Worm (Caenorhabditis elegans) whole organism, midembryonic: ENCODE measurements around the gene parg-2.

Source experiments
- T22C8.4 ChIP-seq: fragments of 200-800 bp; sonication (Bioruptor generic); IDR thresholded peaks from 2 replicates; pipeline ENCODE4 v1.3.6; 2022; ENCODE audit warnings: missing genetic modification characterization, missing compliant biosample characterization
- cog-1 ChIP-seq: sonication (generic microtip); optimal IDR thresholded peaks from 2 replicates; lab custom pipeline; 2016; ENCODE audit warnings: missing genetic modification characterization, missing compliant biosample characterization
- flt-1 ChIP-seq: fragments of 200-800 bp; sonication (Bioruptor generic); IDR thresholded peaks from 2 replicates; pipeline ENCODE4 v1.3.6; 2022; ENCODE audit warnings: missing genetic modification characterization, missing compliant biosample characterization
- klf-2 ChIP-seq: fragments of 200-800 bp; sonication (Bioruptor generic); conservative IDR thresholded peaks from 2 replicates; pipeline ENCODE4 v1.3.6; 2022; ENCODE audit warnings: missing genetic modification reagents, missing genetic modification characterization, missing compliant biosample characterization
- med-1 ChIP-seq: sonication (generic microtip); optimal IDR thresholded peaks from 2 replicates; lab custom pipeline; 2017; ENCODE audit warnings: missing genetic modification characterization, mild to moderate bottlenecking, missing compliant biosample characterization, antibody characterized with exemption, missing genetic modification reagents; ENCODE audit not compliant: insufficient read depth
- ref-1 ChIP-seq: fragments of 200-800 bp; sonication (Bioruptor generic); conservative IDR thresholded peaks from 2 replicates; pipeline ENCODE4 v1.3.6; 2022; ENCODE audit warnings: missing genetic modification reagents, missing genetic modification characterization, missing compliant biosample characterization
- tab-1 ChIP-seq: fragments of 200-800 bp; sonication (Bioruptor generic); IDR thresholded peaks from 2 replicates; pipeline ENCODE4 v1.3.6; 2022; ENCODE audit warnings: missing genetic modification characterization, missing compliant biosample characterization
- ztf-29 ChIP-seq: fragments of 200-800 bp; sonication (Bioruptor generic); IDR thresholded peaks from 2 replicates; pipeline ENCODE4 v1.3.6; 2022; ENCODE audit warnings: missing genetic modification reagents, missing genetic modification characterization, missing compliant biosample characterization

DNA sequence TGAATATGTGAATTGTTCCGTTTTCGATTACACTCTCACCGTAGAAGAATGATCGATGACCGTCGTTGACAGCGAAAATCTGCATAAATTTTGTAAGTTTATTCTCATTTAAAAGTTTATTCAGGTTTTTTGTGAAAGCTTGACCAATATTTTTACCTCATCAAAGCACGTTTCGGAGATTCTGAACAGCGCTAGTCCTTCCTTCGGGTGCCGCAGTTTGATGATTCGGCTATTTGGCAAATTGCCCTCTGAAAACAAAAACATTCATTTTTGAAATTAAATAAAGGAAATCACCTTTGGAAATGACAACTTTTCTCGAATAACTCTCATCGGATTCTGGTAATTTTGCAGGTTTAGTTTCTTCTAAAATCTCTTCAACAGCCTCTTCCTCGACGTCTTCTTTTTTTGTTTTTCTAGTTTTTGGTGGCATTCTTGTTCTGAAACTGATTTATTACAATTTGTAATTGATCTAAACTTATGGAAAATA is 26.1 kb upstream of the parg-2 start, which contains the start of gene F21D5.6:
- TF ChIP-seq med-1 (GFP tag; lab: Kevin White, UChicago) (no peak), T22C8.4 (GFP tag; lab: Robert Waterston, UW) (no peak), ztf-29 (GFP tag; lab: Robert Waterston, UW) (no peak), flt-1 (GFP tag; lab: Robert Waterston, UW) (0 out of 2 replicates have a peak, but pooled peaks have one; percentile 33), klf-2 (GFP tag; lab: Robert Waterston, UW) (no peak), tab-1 (GFP tag; lab: Robert Waterston, UW) (no peak), cog-1 (tag; lab: Kevin White, UChicago) (no peak), ref-1 (GFP tag; lab: Robert Waterston, UW) (no peak)
